Worm (Caenorhabditis elegans) whole organism, late embryonic: ENCODE data around the gene T05A8.7.

Experiments used
- ama-1 ChIP-seq: fragments of 150-350 bp; optimal IDR thresholded peaks from 2 replicates; lab custom pipeline; 2014
- ceh-30 ChIP-seq: fragments of 150-350 bp; optimal IDR thresholded peaks from 2 replicates; lab custom pipeline; 2014; ENCODE audit warnings: missing biosample characterization, missing genetic modification characterization
- ceh-6 ChIP-seq: fragments of 200-800 bp; sonication (Bioruptor generic); optimal IDR thresholded peaks from 2 replicates; lab custom pipeline; 2018; ENCODE audit warnings: mild to moderate bottlenecking, missing genetic modification characterization, missing compliant biosample characterization
- ceh-9 ChIP-seq: sonication (generic microtip); optimal IDR thresholded peaks from 2 replicates; lab custom pipeline; 2016; ENCODE audit warnings: mild to moderate bottlenecking, missing genetic modification characterization, inconsistent platforms, missing compliant biosample characterization
- fkh-10 ChIP-seq: fragments of 150-350 bp; optimal IDR thresholded peaks from 2 replicates; lab custom pipeline; 2014; ENCODE audit warnings: missing biosample characterization, missing genetic modification reagents, missing genetic modification characterization
- hlh-13 ChIP-seq: fragments of 200-800 bp; sonication (Bioruptor generic); optimal IDR thresholded peaks from 2 replicates; lab custom pipeline; 2018; ENCODE audit warnings: mild to moderate bottlenecking, missing genetic modification characterization, missing compliant biosample characterization
- hlh-15 ChIP-seq: sonication (generic microtip); optimal IDR thresholded peaks from 2 replicates; lab custom pipeline; 2016; ENCODE audit warnings: missing genetic modification characterization, missing compliant biosample characterization
- nhr-11 ChIP-seq: fragments of 150-350 bp; optimal IDR thresholded peaks from 2 replicates; lab custom pipeline; 2014; ENCODE audit warnings: missing biosample characterization, missing genetic modification characterization
- pqm-1 ChIP-seq: sonication (generic microtip); optimal IDR thresholded peaks from 2 replicates; lab custom pipeline; 2016; ENCODE audit warnings: missing genetic modification characterization, missing compliant biosample characterization
- rnt-1 ChIP-seq: sonication (generic microtip); optimal IDR thresholded peaks from 2 replicates; lab custom pipeline; 2016; ENCODE audit warnings: missing genetic modification characterization, missing compliant biosample characterization

DNA sequence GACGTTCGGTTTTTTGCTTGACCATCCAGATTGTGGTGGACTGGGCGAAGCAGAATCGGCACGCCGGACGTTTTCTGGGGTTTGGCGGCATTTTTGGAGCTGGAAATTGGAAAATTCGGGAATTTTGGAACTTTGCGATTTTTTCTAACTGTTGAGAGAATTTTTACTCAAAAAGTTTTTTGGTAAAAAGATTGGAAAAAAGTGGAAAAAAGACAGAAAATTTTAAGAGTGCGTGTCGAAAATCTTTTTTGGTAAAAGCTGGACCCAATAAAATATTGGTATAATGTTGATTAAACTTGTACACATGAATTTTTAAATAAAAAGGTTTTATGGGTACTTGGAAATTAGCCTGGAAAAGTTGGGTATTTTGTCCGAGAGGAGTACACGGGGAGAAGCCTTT, at the start of gene T05A8.7:
- TF ChIP-seq nhr-11 (tag; lab: Kevin White, UChicago) (no peak), ceh-6 (no peak), pqm-1 (tag; lab: Kevin White, UChicago) (no peak), hlh-15 (tag; lab: Kevin White, UChicago) (no peak), ceh-30 (tag; lab: Kevin White, UChicago) (no peak), ceh-9 (tag; lab: Kevin White, UChicago) (no peak), rnt-1 (no peak), hlh-13 (GFP tag; lab: Kevin White, UChicago) (no peak), ama-1 (no peak), fkh-10 (no peak)
